Worm (Caenorhabditis elegans) whole organism, L1 larva: ENCODE results near the gene dmd-9.

Experiments
- C04F5.9 ChIP-seq: sonication (generic microtip); optimal IDR thresholded peaks from 2 replicates; lab custom pipeline; 2016; ENCODE audit warnings: missing genetic modification characterization, missing compliant biosample characterization
- F16B12.6 ChIP-seq: fragments of 150-350 bp; optimal IDR thresholded peaks from 2 replicates; lab custom pipeline; 2014; ENCODE audit warnings: missing biosample characterization, missing genetic modification characterization
- aha-1 ChIP-seq: fragments of 150-350 bp; optimal IDR thresholded peaks from 2 replicates; lab custom pipeline; 2014; ENCODE audit warnings: missing biosample characterization, missing genetic modification characterization
- alr-1 ChIP-seq: fragments of 200-800 bp; sonication (Bioruptor generic); optimal IDR thresholded peaks from 2 replicates; lab custom pipeline; 2018; ENCODE audit warnings: borderline replicate concordance, mild to moderate bottlenecking, missing genetic modification characterization, missing compliant biosample characterization
- ceh-8 ChIP-seq: fragments of 200-800 bp; sonication (Bioruptor generic); optimal IDR thresholded peaks from 2 replicates; lab custom pipeline; 2018; ENCODE audit warnings: mild to moderate bottlenecking, missing genetic modification characterization, moderate library complexity, missing compliant biosample characterization
- dsc-1 ChIP-seq: sonication (generic microtip); optimal IDR thresholded peaks from 2 replicates; lab custom pipeline; 2016; ENCODE audit warnings: mild to moderate bottlenecking, missing genetic modification characterization, missing compliant biosample characterization
- efl-1 ChIP-seq, 4 experiments: fragments of 150-350 bp; optimal IDR thresholded peaks in 3 of 4; peaks in 1 of 4; 1 replicate in 1 of 4; 2 replicates in 3 of 4; lab custom pipeline; 2014; ENCODE audit warnings: missing biosample characterization in 2 of 4, missing genetic modification characterization in 2 of 4, missing genetic modification reagents in 2 of 4
- ets-5 ChIP-seq: fragments of 200-800 bp; sonication (Bioruptor generic); IDR thresholded peaks from 2 replicates; pipeline ENCODE4 v1.3.6; 2022; ENCODE audit warnings: missing genetic modification characterization, missing compliant biosample characterization
- fkh-10 ChIP-seq: sonication (generic microtip); optimal IDR thresholded peaks from 2 replicates; lab custom pipeline; 2017; ENCODE audit warnings: missing biosample characterization, missing genetic modification reagents, missing genetic modification characterization
- fos-1 ChIP-seq: fragments of 150-350 bp; optimal IDR thresholded peaks from 2 replicates; lab custom pipeline; 2014; ENCODE audit warnings: missing biosample characterization, missing genetic modification characterization
- grh-1 ChIP-seq: fragments of 200-800 bp; sonication (Bioruptor generic); IDR thresholded peaks from 2 replicates; pipeline ENCODE4 v1.3.6; 2022; ENCODE audit warnings: missing genetic modification reagents, missing genetic modification characterization, missing compliant biosample characterization
- hlh-17 ChIP-seq: fragments of 200-800 bp; sonication (Bioruptor generic); optimal IDR thresholded peaks from 2 replicates; lab custom pipeline; 2018; ENCODE audit warnings: missing genetic modification characterization, mild to moderate bottlenecking, missing compliant biosample characterization, moderate library complexity, borderline replicate concordance
- irx-1 ChIP-seq: sonication (generic microtip); optimal IDR thresholded peaks from 2 replicates; lab custom pipeline; 2016; ENCODE audit warnings: missing genetic modification characterization, missing compliant biosample characterization
- lin-13 ChIP-seq: fragments of 150-350 bp; optimal IDR thresholded peaks from 2 replicates; lab custom pipeline; 2014; ENCODE audit warnings: missing biosample characterization, missing genetic modification reagents, missing genetic modification characterization
- lin-14 ChIP-seq: fragments of 200-800 bp; sonication (Bioruptor generic); optimal IDR thresholded peaks from 2 replicates; lab custom pipeline; 2018; ENCODE audit warnings: mild to moderate bottlenecking, missing genetic modification characterization, moderate library complexity, missing compliant biosample characterization
- lin-15B ChIP-seq: fragments of 150-350 bp; sonication (generic microtip); optimal IDR thresholded peaks from 3 replicates; lab custom pipeline; 2014; ENCODE audit warnings: missing biosample characterization, missing genetic modification characterization
- lin-39 ChIP-seq: fragments of 150-350 bp; optimal IDR thresholded peaks from 2 replicates; lab custom pipeline; 2014; ENCODE audit warnings: missing biosample characterization, missing genetic modification reagents, missing genetic modification characterization
- mef-2 ChIP-seq: fragments of 150-350 bp; optimal IDR thresholded peaks from 2 replicates; lab custom pipeline; 2014; ENCODE audit warnings: missing biosample characterization, missing genetic modification characterization
- nhr-11 ChIP-seq: fragments of 150-350 bp; optimal IDR thresholded peaks from 2 replicates; lab custom pipeline; 2014; ENCODE audit warnings: missing biosample characterization, missing genetic modification characterization
- nhr-12 ChIP-seq: sonication (generic microtip); optimal IDR thresholded peaks from 2 replicates; lab custom pipeline; 2017; ENCODE audit warnings: missing biosample characterization, missing genetic modification characterization
- nhr-20 ChIP-seq: sonication (generic microtip); optimal IDR thresholded peaks from 2 replicates; lab custom pipeline; 2016; ENCODE audit warnings: mild to moderate bottlenecking, missing genetic modification characterization, missing compliant biosample characterization
- nhr-237 ChIP-seq: fragments of 150-350 bp; optimal IDR thresholded peaks from 2 replicates; lab custom pipeline; 2014; ENCODE audit warnings: missing biosample characterization, missing genetic modification characterization
- nhr-28 ChIP-seq: fragments of 150-350 bp; optimal IDR thresholded peaks from 2 replicates; lab custom pipeline; 2014; ENCODE audit warnings: missing biosample characterization, missing genetic modification characterization
- nhr-47 ChIP-seq: sonication (generic microtip); optimal IDR thresholded peaks from 2 replicates; lab custom pipeline; 2016; ENCODE audit warnings: mild to moderate bottlenecking, missing genetic modification characterization, moderate library complexity, missing compliant biosample characterization
- nhr-77 ChIP-seq: fragments of 150-350 bp; optimal IDR thresholded peaks from 2 replicates; lab custom pipeline; 2014; ENCODE audit warnings: missing biosample characterization, missing genetic modification characterization
- nhr-84 ChIP-seq: sonication (generic microtip); optimal IDR thresholded peaks from 2 replicates; lab custom pipeline; 2017; ENCODE audit warnings: missing biosample characterization, missing genetic modification characterization
- nhr-85 ChIP-seq: sonication (generic microtip); peaks from one replicate; lab custom pipeline; 2016; ENCODE audit warnings: missing genetic modification characterization, inconsistent platforms, missing compliant biosample characterization
- nhr-90 ChIP-seq: sonication (generic microtip); optimal IDR thresholded peaks from 2 replicates; lab custom pipeline; 2016; ENCODE audit warnings: mild to moderate bottlenecking, missing genetic modification characterization, missing compliant biosample characterization; ENCODE audit not compliant: poor library complexity
- pqm-1 ChIP-seq: sonication (generic microtip); optimal IDR thresholded peaks from 3 replicates; lab custom pipeline; 2017; ENCODE audit warnings: missing biosample characterization, missing genetic modification characterization
- rnt-1 ChIP-seq: sonication (generic microtip); optimal IDR thresholded peaks from 2 replicates; lab custom pipeline; 2016; ENCODE audit warnings: mild to moderate bottlenecking, missing genetic modification characterization, moderate library complexity, missing compliant biosample characterization
- skn-1 ChIP-seq: fragments of 150-350 bp; optimal IDR thresholded peaks from 2 replicates; lab custom pipeline; 2014; ENCODE audit warnings: missing biosample characterization, missing genetic modification characterization
- sptf-1 ChIP-seq: fragments of 150-350 bp; optimal IDR thresholded peaks from 2 replicates; lab custom pipeline; 2014; ENCODE audit warnings: missing biosample characterization, missing genetic modification characterization
- sup-37 ChIP-seq: fragments of 200-800 bp; sonication (Bioruptor generic); optimal IDR thresholded peaks from 2 replicates; lab custom pipeline; 2018; ENCODE audit warnings: mild to moderate bottlenecking, missing genetic modification characterization, missing compliant biosample characterization
- swsn-7 ChIP-seq: sonication (generic microtip); optimal IDR thresholded peaks from 2 replicates; lab custom pipeline; 2016; ENCODE audit warnings: missing genetic modification characterization, missing compliant biosample characterization
- tbx-2 ChIP-seq: sonication (generic microtip); optimal IDR thresholded peaks from 2 replicates; lab custom pipeline; 2016; ENCODE audit warnings: missing genetic modification characterization, missing compliant biosample characterization
- tlp-1 ChIP-seq: fragments of 150-350 bp; optimal IDR thresholded peaks from 2 replicates; lab custom pipeline; 2014; ENCODE audit warnings: missing biosample characterization, missing genetic modification characterization
- unc-30 ChIP-seq: sonication (generic microtip); optimal IDR thresholded peaks from 2 replicates; lab custom pipeline; 2017; ENCODE audit warnings: missing biosample characterization, missing genetic modification characterization
- vab-15 ChIP-seq: sonication (generic microtip); optimal IDR thresholded peaks from 2 replicates; lab custom pipeline; 2017; ENCODE audit warnings: missing genotype, mild to moderate bottlenecking, missing genetic modification characterization, missing compliant biosample characterization
- xbp-1 ChIP-seq: sonication (generic microtip); optimal IDR thresholded peaks from 2 replicates; lab custom pipeline; 2016; ENCODE audit warnings: missing genetic modification characterization, missing compliant biosample characterization
- zag-1 ChIP-seq: fragments of 150-350 bp; optimal IDR thresholded peaks from 2 replicates; lab custom pipeline; 2014; ENCODE audit warnings: missing biosample characterization, missing genetic modification characterization
- zip-4 ChIP-seq: fragments of 200-800 bp; sonication (Bioruptor generic); optimal IDR thresholded peaks from 2 replicates; lab custom pipeline; 2018; ENCODE audit warnings: mild to moderate bottlenecking, missing genetic modification characterization, moderate library complexity, missing compliant biosample characterization
- ztf-11 ChIP-seq, 2 experiments: sonication (generic microtip); optimal IDR thresholded peaks; 2 replicates each; lab custom pipeline; 2016 to 2017; ENCODE audit warnings: missing genetic modification characterization in 2 of 2, missing biosample characterization in 1 of 2, missing compliant biosample characterization in 1 of 2
- ztf-4 ChIP-seq: fragments of 150-350 bp; optimal IDR thresholded peaks from 2 replicates; lab custom pipeline; 2014; ENCODE audit warnings: missing biosample characterization, missing genetic modification characterization

The dmd-9 gene

ce11 chrIV:3294553-3295185 is 40.3 kb upstream of the dmd-9 start, which contains the start of gene W08E12.7 (continued):
- peak; percentile 80 for TF ChIP-seq C04F5.9 (tag; lab: Kevin White, UChicago)
- peak; percentile 85 for TF ChIP-seq vab-15 (tag; lab: Kevin White, UChicago)
- TF ChIP-seq fos-1 (tag; lab: Kevin White, UChicago) = peak; percentile 90
- peak; percentile 94 for TF ChIP-seq nhr-47 (tag; lab: Kevin White, UChicago)
- no peak for TF ChIP-seq ets-5
- no peak for TF ChIP-seq unc-30 (tag; lab: Kevin White, UChicago)
- TF ChIP-seq pqm-1 (tag; lab: Kevin White, UChicago) = no peak
- peak; percentile 80 for TF ChIP-seq ztf-4 (tag; lab: Kevin White, UChicago)
- TF ChIP-seq zag-1 (tag; lab: Kevin White, UChicago) = peak; percentile 50
- peak; percentile 96 for TF ChIP-seq skn-1 (tag; lab: Kevin White, UChicago)
- TF ChIP-seq nhr-11 = peak; percentile 68
- TF ChIP-seq swsn-7 = peak; percentile 93
- peak; percentile 90 for TF ChIP-seq nhr-90 (tag; lab: Kevin White, UChicago)
- peak; percentile 95 for TF ChIP-seq lin-13 (GFP tag; lab: Kevin White, UChicago)
- peak in 1 of 2 experiments; percentile 78 for TF ChIP-seq ztf-11 (tag; optimal IDR thresholded peaks at IDR 0.05; lab: Kevin White, UChicago)
- TF ChIP-seq irx-1 (tag; lab: Kevin White, UChicago) = peak; percentile 86
- peak; percentile 84 for TF ChIP-seq dsc-1 (tag; lab: Kevin White, UChicago)
- peak; percentile 94 for TF ChIP-seq nhr-237
- no peak for TF ChIP-seq hlh-17 (GFP tag; lab: Kevin White, UChicago)
- TF ChIP-seq ceh-8 (GFP tag; lab: Kevin White, UChicago) = peak; percentile 54
- no peak for TF ChIP-seq alr-1 (tag; lab: Kevin White, UChicago)
- peak; percentile 94 for TF ChIP-seq nhr-20 (tag; lab: Kevin White, UChicago)
- TF ChIP-seq fkh-10 (GFP tag; lab: Kevin White, UChicago) = peak; percentile 69
- peak; percentile 67 for TF ChIP-seq zip-4
- TF ChIP-seq rnt-1 (tag; lab: Kevin White, UChicago) = peak; percentile 95
- peak; percentile 95 for TF ChIP-seq lin-14 (GFP tag; lab: Kevin White, UChicago)
- TF ChIP-seq tbx-2 (tag; lab: Kevin White, UChicago) = peak; percentile 90
- TF ChIP-seq lin-39 (tag; lab: Kevin White, UChicago) = peak; percentile 70
- peak; percentile 99 for TF ChIP-seq lin-15B
- peak; percentile 75 for TF ChIP-seq grh-1 (GFP tag; lab: Robert Waterston, UW)
- no peak for TF ChIP-seq tlp-1 (tag; lab: Kevin White, UChicago)
- no peak for TF ChIP-seq aha-1 (tag; lab: Kevin White, UChicago)
- no peak for TF ChIP-seq nhr-84

ce11 chrIV:3293800-3294493 is 39.6 kb upstream of the dmd-9 start:
- TF ChIP-seq nhr-85 (tag; lab: Kevin White, UChicago) (no peak), F16B12.6 (no peak), sup-37 (GFP tag; lab: Kevin White, UChicago) (no peak), grh-1 (GFP tag; lab: Robert Waterston, UW) (no peak), xbp-1 (tag; lab: Kevin White, UChicago) (no peak), nhr-28 (tag; lab: Kevin White, UChicago) (no peak), nhr-84 (no peak), nhr-77 (tag; lab: Kevin White, UChicago) (no peak), mef-2 (tag; lab: Kevin White, UChicago) (no peak), rnt-1 (tag; lab: Kevin White, UChicago) (no peak), sptf-1 (tag; lab: Kevin White, UChicago) (no peak), nhr-47 (tag; lab: Kevin White, UChicago) (no peak), vab-15 (tag; lab: Kevin White, UChicago) (no peak), nhr-12 (tag; lab: Kevin White, UChicago) (no peak), aha-1 (tag; lab: Kevin White, UChicago) (no peak), alr-1 (tag; lab: Kevin White, UChicago) (peak; percentile 62), efl-1 (optimal IDR thresholded peaks at IDR 0.05; lab: Kevin White, UChicago) (no peak), efl-1 (GFP tag; optimal IDR thresholded peaks at IDR 0.05 in 1 of 2; lab: Kevin White, UChicago) (peak in 1 of 2 experiments; percentile 79)
